Fruit fly (Drosophila melanogaster) whole organism, embryonic: Measurements from ENCODE around the gene COX7AL2.
A peak's percentile ranks its signal among the peaks of the same experiment; 100 is the strongest.

ENCODE experiments used
- ATbp ChIP-seq: fragments of 200-800 bp; sonication (Bioruptor generic); optimal IDR thresholded peaks from 2 replicates; lab custom pipeline; 2017; ENCODE audit warnings: missing biosample characterization, mild to moderate bottlenecking, missing genetic modification characterization, missing genetic modification reagents
- Adf1 ChIP-seq: fragments of 200-800 bp; sonication (Bioruptor generic); IDR thresholded peaks from 2 replicates; pipeline ENCODE4 v1.3.6; 2022; ENCODE audit warnings: missing biosample characterization, missing genetic modification characterization
- BEAF-32 ChIP-seq: fragments of 200-800 bp; sonication (Bioruptor generic); optimal IDR thresholded peaks from 3 replicates; lab custom pipeline; 2017; ENCODE audit warnings: missing biosample characterization, missing genetic modification characterization, mild to moderate bottlenecking, moderate library complexity, missing genetic modification reagents
- Bgb ChIP-seq: fragments of 200-800 bp; sonication (Bioruptor generic); IDR thresholded peaks from 2 replicates; pipeline ENCODE4 v1.3.6; 2022; ENCODE audit warnings: missing biosample characterization, missing genetic modification characterization; ENCODE audit not compliant: partially characterized antibody
- CG11398 ChIP-seq: fragments of 200-800 bp; sonication (Bioruptor generic); optimal IDR thresholded peaks from 2 replicates; lab custom pipeline; 2016; ENCODE audit warnings: missing biosample characterization, missing genetic modification characterization
- CG12769 ChIP-seq: fragments of 200-800 bp; sonication (Bioruptor generic); optimal IDR thresholded peaks from 2 replicates; lab custom pipeline; 2019; ENCODE audit warnings: missing biosample characterization, mild to moderate bottlenecking, missing genetic modification characterization, moderate library complexity
- CG15514 ChIP-seq: fragments of 200-800 bp; sonication (Bioruptor generic); optimal IDR thresholded peaks from 3 replicates; lab custom pipeline; 2017; ENCODE audit warnings: missing biosample characterization, missing genetic modification characterization, mild to moderate bottlenecking, moderate library complexity, missing genetic modification reagents
- CG16779 ChIP-seq: fragments of 200-800 bp; sonication (Bioruptor generic); IDR thresholded peaks from 2 replicates; pipeline ENCODE4 v1.3.6; 2022; ENCODE audit warnings: missing biosample characterization, missing genetic modification characterization
- CG31388 ChIP-seq: fragments of 200-800 bp; sonication (Bioruptor generic); optimal IDR thresholded peaks from 2 replicates; lab custom pipeline; 2016; ENCODE audit warnings: missing biosample characterization, missing genetic modification characterization
- CG32767 ChIP-seq: fragments of 200-800 bp; sonication (Bioruptor generic); IDR thresholded peaks from 2 replicates; pipeline ENCODE4 v1.3.6; 2022; ENCODE audit warnings: missing biosample characterization, missing genetic modification characterization
- CG3281 ChIP-seq: fragments of 200-800 bp; sonication (Bioruptor generic); optimal IDR thresholded peaks from 3 replicates; lab custom pipeline; 2017; ENCODE audit warnings: missing biosample characterization, mild to moderate bottlenecking, missing genetic modification characterization
- CG3407 ChIP-seq: fragments of 200-800 bp; sonication (Bioruptor generic); optimal IDR thresholded peaks from 2 replicates; lab custom pipeline; 2018; ENCODE audit warnings: missing biosample characterization, mild to moderate bottlenecking, missing genetic modification characterization
- CG4282 ChIP-seq: fragments of 200-800 bp; sonication (Bioruptor generic); optimal IDR thresholded peaks from 2 replicates; lab custom pipeline; 2016; ENCODE audit warnings: missing biosample characterization, missing genetic modification characterization
- CG4730 ChIP-seq: fragments of 200-800 bp; sonication (Bioruptor generic); IDR thresholded peaks from 2 replicates; pipeline ENCODE4 v1.3.6; 2022; ENCODE audit warnings: missing biosample characterization, missing genetic modification characterization
- CG6654 ChIP-seq: fragments of 200-800 bp; sonication (Bioruptor generic); optimal IDR thresholded peaks from 2 replicates; lab custom pipeline; 2017; ENCODE audit warnings: missing biosample characterization, mild to moderate bottlenecking, missing genetic modification characterization
- CG6689 ChIP-seq: fragments of 200-800 bp; sonication (Bioruptor generic); IDR thresholded peaks from 2 replicates; pipeline ENCODE4 v1.3.6; 2022; ENCODE audit warnings: missing biosample characterization, missing genetic modification characterization
- CG6813 ChIP-seq: fragments of 200-800 bp; sonication (Bioruptor generic); optimal IDR thresholded peaks from 2 replicates; lab custom pipeline; 2017; ENCODE audit warnings: missing biosample characterization, missing genetic modification characterization, mild to moderate bottlenecking, moderate library complexity, missing genetic modification reagents
- CG8765 ChIP-seq: fragments of 200-800 bp; sonication (Bioruptor generic); IDR thresholded peaks from 2 replicates; pipeline ENCODE4 v1.3.6; 2022; ENCODE audit warnings: missing biosample characterization, missing genetic modification characterization
- CG9215 ChIP-seq: fragments of 200-800 bp; sonication (Bioruptor generic); IDR thresholded peaks from 2 replicates; pipeline ENCODE4 v1.3.6; 2022; ENCODE audit warnings: missing biosample characterization, missing genetic modification characterization
- CG9727 ChIP-seq: fragments of 200-800 bp; sonication (Bioruptor generic); optimal IDR thresholded peaks from 3 replicates; lab custom pipeline; 2017; ENCODE audit warnings: missing biosample characterization, mild to moderate bottlenecking, missing genetic modification characterization
- Ets65A ChIP-seq: fragments of 200-800 bp; sonication (Bioruptor generic); peaks from one replicate; lab custom pipeline; 2016; ENCODE audit warnings: missing biosample characterization, missing genetic modification characterization
- Fer1 ChIP-seq: fragments of 200-800 bp; sonication (Bioruptor generic); optimal IDR thresholded peaks from 2 replicates; lab custom pipeline; 2017; ENCODE audit warnings: missing biosample characterization, mild to moderate bottlenecking, missing genetic modification characterization
- Hey ChIP-seq: fragments of 200-800 bp; sonication (Bioruptor generic); optimal IDR thresholded peaks from 3 replicates; lab custom pipeline; 2018; ENCODE audit warnings: missing biosample characterization, mild to moderate bottlenecking, missing genetic modification characterization
- Hmr ChIP-seq: fragments of 200-800 bp; sonication (Bioruptor generic); optimal IDR thresholded peaks from 3 replicates; lab custom pipeline; 2017; ENCODE audit warnings: mild to moderate bottlenecking, missing biosample characterization, missing genetic modification reagents, missing genetic modification characterization
- Hr3 ChIP-seq: fragments of 200-800 bp; sonication (Bioruptor generic); optimal IDR thresholded peaks from 3 replicates; lab custom pipeline; 2016; ENCODE audit warnings: missing biosample characterization, missing genetic modification characterization
- Nf-YB ChIP-seq: fragments of 200-800 bp; sonication (Bioruptor generic); optimal IDR thresholded peaks from 3 replicates; lab custom pipeline; 2019; ENCODE audit warnings: missing biosample characterization, mild to moderate bottlenecking, missing genetic modification characterization, moderate library complexity
- Oaz ChIP-seq: fragments of 200-800 bp; sonication (Bioruptor generic); IDR thresholded peaks from 2 replicates; pipeline ENCODE4 v1.3.6; 2022; ENCODE audit warnings: missing biosample characterization, missing genetic modification characterization
- Rfx ChIP-seq: fragments of 200-800 bp; sonication (Bioruptor generic); IDR thresholded peaks from 2 replicates; pipeline ENCODE4 v1.3.6; 2022; ENCODE audit warnings: missing biosample characterization, missing genetic modification characterization
- Ssrp ChIP-seq: fragments of 200-800 bp; sonication (Bioruptor generic); optimal IDR thresholded peaks from 2 replicates; lab custom pipeline; 2018; ENCODE audit warnings: missing biosample characterization, mild to moderate bottlenecking, missing genetic modification characterization, moderate library complexity
- TFAM ChIP-seq: fragments of 200-800 bp; sonication (Bioruptor generic); optimal IDR thresholded peaks from 2 replicates; lab custom pipeline; 2017; ENCODE audit warnings: missing biosample characterization, missing genetic modification characterization, inconsistent platforms
- bcd ChIP-seq: fragments of 200-800 bp; sonication (Bioruptor generic); optimal IDR thresholded peaks from 2 replicates; lab custom pipeline; 2017; ENCODE audit warnings: missing biosample characterization, mild to moderate bottlenecking, missing genetic modification characterization
- bsh ChIP-seq, 2 experiments: fragments of 200-800 bp; sonication (Bioruptor generic); optimal IDR thresholded peaks; 2 replicates each; lab custom pipeline; 2017 to 2018; ENCODE audit warnings: mild to moderate bottlenecking in 2 of 2, missing biosample characterization in 2 of 2, missing genetic modification characterization in 2 of 2, moderate library complexity in 1 of 2
- corto ChIP-seq: fragments of 200-800 bp; sonication (Bioruptor generic); optimal IDR thresholded peaks from 2 replicates; lab custom pipeline; 2016; ENCODE audit warnings: missing biosample characterization, mild to moderate bottlenecking, missing genetic modification characterization, moderate library complexity
- croc ChIP-seq: fragments of 200-800 bp; sonication (Bioruptor generic); conservative IDR thresholded peaks from 3 replicates; pipeline ENCODE4 v1.3.6; 2022; ENCODE audit warnings: missing biosample characterization, missing genetic modification characterization
- exex ChIP-seq: fragments of 200-800 bp; sonication (Bioruptor generic); optimal IDR thresholded peaks from 4 replicates; lab custom pipeline; 2018; ENCODE audit warnings: missing biosample characterization, mild to moderate bottlenecking, missing genetic modification characterization, moderate library complexity
- gsb-n ChIP-seq: fragments of 200-800 bp; sonication (Bioruptor generic); optimal IDR thresholded peaks from 3 replicates; lab custom pipeline; 2018; ENCODE audit warnings: missing biosample characterization, mild to moderate bottlenecking, missing genetic modification characterization
- inv ChIP-seq: fragments of 200-800 bp; sonication (Bioruptor generic); IDR thresholded peaks from 2 replicates; pipeline ENCODE4 v1.3.6; 2022; ENCODE audit warnings: missing biosample characterization, missing genetic modification characterization; ENCODE audit not compliant: partially characterized antibody
- lov ChIP-seq, 2 experiments: fragments of 200-800 bp in 1 of 2; fragments of >200 bp in 1 of 2; sonication (Bioruptor generic) in 1 of 2; IDR thresholded peaks in 1 of 2; optimal IDR thresholded peaks in 1 of 2; 2 replicates in 1 of 2; 3 replicates in 1 of 2; pipeline versions ENCODE4 v1.3.6 to Lab custom; 2017 to 2022; ENCODE audit warnings: missing biosample characterization in 1 of 2, missing genetic modification characterization in 1 of 2
- mam ChIP-seq: fragments of 200-800 bp; sonication (Bioruptor generic); optimal IDR thresholded peaks from 3 replicates; lab custom pipeline; 2016; ENCODE audit warnings: missing biosample characterization, missing genetic modification characterization
- p53 ChIP-seq: fragments of 200-800 bp; sonication (Bioruptor generic); optimal IDR thresholded peaks from 2 replicates; lab custom pipeline; 2016; ENCODE audit warnings: missing biosample characterization, missing genetic modification characterization
- pum ChIP-seq: fragments of 200-800 bp; sonication (Bioruptor generic); optimal IDR thresholded peaks from 2 replicates; lab custom pipeline; 2016; ENCODE audit warnings: missing biosample characterization, missing genetic modification characterization
- ranshi ChIP-seq: fragments of 200-800 bp; sonication (Bioruptor generic); IDR thresholded peaks from 2 replicates; pipeline ENCODE4 v1.3.6; 2022; ENCODE audit warnings: missing biosample characterization, missing genetic modification characterization
- so ChIP-seq: fragments of 200-800 bp; sonication (Bioruptor generic); IDR thresholded peaks from 3 replicates; pipeline ENCODE4 v1.3.6; 2022; ENCODE audit warnings: missing biosample characterization, missing genetic modification characterization
- sr ChIP-seq: fragments of 200-800 bp; sonication (Bioruptor generic); IDR thresholded peaks from 3 replicates; pipeline ENCODE4 v1.3.6; 2022; ENCODE audit warnings: missing biosample characterization, missing genetic modification characterization
- tll ChIP-seq, 2 experiments: fragments of 200-800 bp in 1 of 2; fragments of >200 bp in 1 of 2; sonication (Bioruptor generic) in 1 of 2; optimal IDR thresholded peaks; 2 replicates each; lab custom pipeline; 2017 to 2019; ENCODE audit warnings: missing biosample characterization in 2 of 2, missing genetic modification characterization in 2 of 2, mild to moderate bottlenecking in 1 of 2, moderate library complexity in 1 of 2
- trh ChIP-seq: fragments of 200-800 bp; sonication (Bioruptor generic); optimal IDR thresholded peaks from 2 replicates; lab custom pipeline; 2016; ENCODE audit warnings: missing biosample characterization, missing genetic modification characterization
- twi ChIP-seq: fragments of 200-800 bp; optimal IDR thresholded peaks from 2 replicates; lab custom pipeline; 2019; ENCODE audit warnings: missing biosample characterization, mild to moderate bottlenecking, missing genetic modification characterization, moderate library complexity
- wdn ChIP-seq: fragments of 200-800 bp; sonication (Bioruptor generic); IDR thresholded peaks from 2 replicates; pipeline ENCODE4 v1.3.6; 2022; ENCODE audit warnings: missing biosample characterization, missing genetic modification characterization
- yki ChIP-seq: fragments of >200 bp; optimal IDR thresholded peaks from 3 replicates; lab custom pipeline; 2018
- zfh1 ChIP-seq: fragments of 200-800 bp; sonication (Bioruptor generic); IDR thresholded peaks from 3 replicates; pipeline ENCODE4 v1.3.6; 2022; ENCODE audit warnings: missing biosample characterization, missing genetic modification characterization

Gene COX7AL2

dm6 chr2L:2179366-2179765 lies 18.3 kb downstream of the COX7AL2 start (continued):
- TF ChIP-seq lov (optimal IDR thresholded peaks at IDR 0.05; lab: Kevin White, UChicago): no peak
- TF ChIP-seq lov (GFP tag; IDR thresholded peaks at IDR 0.05; lab: Robert Waterston, UW): no peak
- TF ChIP-seq TFAM (GFP tag; lab: Kevin White, UChicago): no peak
- peak; percentile 34 for TF ChIP-seq CG3407 (GFP tag; lab: Kevin White, UChicago)
- peak; percentile 58 for TF ChIP-seq CG11398 (GFP tag; lab: Kevin White, UChicago)
- TF ChIP-seq CG6654: peak; percentile 12
- peak; percentile 52 for TF ChIP-seq CG32767 (GFP tag; lab: Robert Waterston, UW)
- TF ChIP-seq corto (GFP tag; lab: Kevin White, UChicago): no peak
- TF ChIP-seq so (GFP tag; lab: Robert Waterston, UW): peak; percentile 80; the same call in 2 of the 3 replicates
- peak; percentile 58 for TF ChIP-seq Hr3 (GFP tag; lab: Kevin White, UChicago)
- TF ChIP-seq Bgb: no peak
- peak; percentile 12; the same call in 1 of the 2 replicates for TF ChIP-seq Adf1 (GFP tag; lab: Robert Waterston, UW)
- TF ChIP-seq CG4730: peak; percentile 55; the same call in 1 of the 2 replicates
- peak; percentile 76 for TF ChIP-seq pum
- TF ChIP-seq gsb-n (tag; lab: Kevin White, UChicago): peak; percentile 38
- TF ChIP-seq p53 (GFP tag; lab: Kevin White, UChicago): peak; percentile 58
- peak; percentile 79 for TF ChIP-seq bcd (GFP tag; lab: Kevin White, UChicago)
- peak; percentile 60 for TF ChIP-seq CG3281 (GFP tag; lab: Kevin White, UChicago)
- TF ChIP-seq yki (lab: Kevin White, UChicago): no peak
- peak; percentile 54 for TF ChIP-seq trh (GFP tag; lab: Kevin White, UChicago)
- peak; percentile 54 for TF ChIP-seq CG6813 (GFP tag; lab: Kevin White, UChicago)
- peak; percentile 83 for TF ChIP-seq CG12769 (tag; lab: Kevin White, UChicago)
- peak; percentile 46 for TF ChIP-seq Nf-YB (GFP tag; lab: Kevin White, UChicago)
- peak; percentile 39 for TF ChIP-seq CG15514 (GFP tag; lab: Kevin White, UChicago)
- TF ChIP-seq croc (GFP tag; lab: Robert Waterston, UW): peak; percentile 21; the same call in 1 of the 3 replicates
- peak; percentile 65 for TF ChIP-seq wdn (GFP tag; lab: Robert Waterston, UW)
- peak; percentile 89 for TF ChIP-seq exex (tag; lab: Kevin White, UChicago)
- TF ChIP-seq CG31388 (GFP tag; lab: Kevin White, UChicago): peak; percentile 2
- TF ChIP-seq ranshi (GFP tag; lab: Robert Waterston, UW): peak; percentile 58; the same call in 1 of the 2 replicates
- TF ChIP-seq Ets65A (GFP tag; lab: Kevin White, UChicago): peak; percentile 93
- TF ChIP-seq tll (GFP tag; optimal IDR thresholded peaks at IDR 0.05; lab: Kevin White, UChicago): no peak
- 0 out of 2 replicates have a peak, but pooled peaks have one; percentile 6 for TF ChIP-seq CG8765 (GFP tag; lab: Robert Waterston, UW)
- peak; percentile 91 for TF ChIP-seq sr (GFP tag; lab: Robert Waterston, UW)
- TF ChIP-seq ATbp (GFP tag; lab: Kevin White, UChicago): peak; percentile 73
- TF ChIP-seq CG16779 (GFP tag; lab: Robert Waterston, UW): 0 out of 2 replicates have a peak, but pooled peaks have one; percentile 28
- TF ChIP-seq CG6689 (GFP tag; lab: Robert Waterston, UW): peak; percentile 58
- TF ChIP-seq bsh (GFP tag; optimal IDR thresholded peaks at IDR 0.05; lab: Kevin White, UChicago): peak in 1 of 2 experiments; percentile 57
- TF ChIP-seq Fer1 (GFP tag; lab: Kevin White, UChicago): peak; percentile 66
- TF ChIP-seq BEAF-32: no peak
- peak; percentile 62; the same call in 2 of the 3 replicates for TF ChIP-seq zfh1 (GFP tag; lab: Robert Waterston, UW)
- peak; percentile 64 for TF ChIP-seq Ssrp (tag; lab: Kevin White, UChicago)
- TF ChIP-seq CG9727 (GFP tag; lab: Kevin White, UChicago): peak; percentile 25
- TF ChIP-seq CG4282 (GFP tag; lab: Kevin White, UChicago): peak; percentile 57
- peak; percentile 79 for TF ChIP-seq Hmr
- peak; percentile 85 for TF ChIP-seq Hey (tag; lab: Kevin White, UChicago)
- no peak for TF ChIP-seq inv (GFP tag; lab: Robert Waterston, UW)
- TF ChIP-seq twi: no peak
- TF ChIP-seq Rfx (GFP tag; lab: Robert Waterston, UW): peak; percentile 86
- peak; percentile 35 for TF ChIP-seq Oaz (GFP tag; lab: Robert Waterston, UW)
- TF ChIP-seq CG9215 (GFP tag; lab: Robert Waterston, UW): peak; percentile 72; the same call in 1 of the 2 replicates
- peak; percentile 67 for TF ChIP-seq mam (GFP tag; lab: Kevin White, UChicago)
